Worm (Caenorhabditis elegans): Measurements from ENCODE around the gene cyn-2.

DNA sequence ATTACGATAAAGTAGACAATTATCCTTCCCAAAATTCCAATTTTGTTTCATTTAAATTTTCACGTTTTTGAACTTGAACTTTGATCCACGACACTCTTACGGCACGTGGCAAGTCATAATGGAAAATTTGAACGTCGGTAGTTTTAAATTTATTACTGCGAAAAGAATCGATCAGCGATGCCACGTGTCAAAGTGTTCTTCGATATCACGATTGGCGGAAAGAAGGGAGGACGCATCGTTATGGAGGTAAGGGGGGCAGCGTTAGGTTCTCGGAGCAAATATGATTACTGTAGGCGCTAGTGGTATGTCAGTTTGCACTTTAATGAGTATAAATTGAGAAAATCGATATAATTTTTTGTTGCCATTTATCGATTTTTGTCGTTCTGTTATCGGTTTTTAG is at the start of gene cyn-2:
- TF ChIP-seq mab-5 (tag; optimal IDR thresholded peaks at IDR 0.05) (no peak), unc-62 (GFP tag; optimal IDR thresholded peaks at IDR 0.05) (no peak), ztf-11 (tag; optimal IDR thresholded peaks at IDR 0.05) (no peak), mdl-1 (tag; optimal IDR thresholded peaks at IDR 0.05) (no peak), ZK546.5 (tag; optimal IDR thresholded peaks at IDR 0.05) (no peak), Y55F3AM.14 (GFP tag; optimal IDR thresholded peaks at IDR 0.05) (no peak), aly-2 (tag; optimal IDR thresholded peaks at IDR 0.05) (no peak), nhr-11 (tag; optimal IDR thresholded peaks at IDR 0.05) (no peak), unc-39 (tag; optimal IDR thresholded peaks at IDR 0.05) (no peak), elt-3 (tag; optimal IDR thresholded peaks at IDR 0.05) (no peak), lin-39 (tag; optimal IDR thresholded peaks at IDR 0.05) (no peak), lin-11 (tag; optimal IDR thresholded peaks at IDR 0.05) (no peak)
